Fruit fly (Drosophila melanogaster): Measurements from ENCODE around the gene CG18171.

- no peak for TF ChIP-seq Sin3A (optimal IDR thresholded peaks at IDR 0.05)
- no peak for TF ChIP-seq insv (optimal IDR thresholded peaks at IDR 0.05)
Observed at dm6 chr3L:1740129-1740975, 17.4 kb upstream of the CG18171 start.
